Worm (Caenorhabditis elegans): ENCODE results near the gene C43F9.5.

- TF ChIP-seq nhr-76 (tag; optimal IDR thresholded peaks at IDR 0.05) (no peak), nhr-28 (tag; optimal IDR thresholded peaks at IDR 0.05) (no peak), zag-1 (tag; optimal IDR thresholded peaks at IDR 0.05) (no peak)
These were observed 12.2 kb downstream of the C43F9.5 start, which contains the start of gene lgc-43 for ce11 chrIV:10578367-10578766.
